Worm (Caenorhabditis elegans) whole organism, mixed stage, embryonic: ENCODE data around the gene srd-51.

Experiments used
- M03D4.4 ChIP-seq: sonication (generic microtip); optimal IDR thresholded peaks from 2 replicates; lab custom pipeline; 2017; ENCODE audit warnings: mild to moderate bottlenecking, missing genetic modification characterization, missing compliant biosample characterization
- elt-3 ChIP-seq: fragments of 150-350 bp; optimal IDR thresholded peaks from 2 replicates; lab custom pipeline; 2014; ENCODE audit warnings: missing biosample characterization, missing genetic modification characterization
- lin-13 ChIP-seq: fragments of 150-350 bp; optimal IDR thresholded peaks from 2 replicates; lab custom pipeline; 2014; ENCODE audit warnings: missing biosample characterization, missing genetic modification characterization
- nhr-76 ChIP-seq: sonication (generic microtip); optimal IDR thresholded peaks from 2 replicates; lab custom pipeline; 2017; ENCODE audit warnings: missing biosample characterization, missing genetic modification characterization
- snpc-4 ChIP-seq: fragments of 150-350 bp; optimal IDR thresholded peaks from 2 replicates; lab custom pipeline; 2014; ENCODE audit warnings: missing biosample characterization, missing genetic modification characterization
- unc-39 ChIP-seq: fragments of 150-350 bp; optimal IDR thresholded peaks from 2 replicates; lab custom pipeline; 2014; ENCODE audit warnings: missing biosample characterization, missing genetic modification characterization

DNA sequence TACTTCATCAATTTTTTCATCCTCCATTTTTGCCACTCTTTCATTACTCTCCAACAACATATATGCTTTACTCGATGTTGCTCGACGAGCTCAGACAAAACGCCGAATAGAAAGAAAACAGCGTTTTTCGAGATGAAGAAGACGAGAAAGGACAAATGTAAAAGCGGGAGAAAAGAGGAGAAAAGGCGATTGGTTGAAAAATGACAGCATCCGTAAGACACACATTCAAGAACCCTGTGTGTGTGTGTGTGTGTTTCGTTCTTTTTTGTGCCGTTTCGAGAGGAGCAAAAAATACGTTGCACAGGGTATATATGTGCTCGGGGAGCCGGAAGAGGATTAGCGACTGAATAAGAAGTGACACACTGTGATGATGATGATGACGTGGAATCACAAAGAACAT is 9.0 kb upstream of the srd-51 start:
- no peak for TF ChIP-seq snpc-4 (tag; lab: Kevin White, UChicago)
- no peak for TF ChIP-seq lin-13 (tag; lab: Kevin White, UChicago)
- TF ChIP-seq M03D4.4 (tag; lab: Kevin White, UChicago): no peak
- TF ChIP-seq nhr-76 (tag; lab: Kevin White, UChicago): no peak
- TF ChIP-seq elt-3: no peak
- TF ChIP-seq unc-39 (tag; lab: Kevin White, UChicago): no peak
